Fruit fly (Drosophila melanogaster): Measurements from ENCODE around the gene CG31789.

Gene CG31789

DNA sequence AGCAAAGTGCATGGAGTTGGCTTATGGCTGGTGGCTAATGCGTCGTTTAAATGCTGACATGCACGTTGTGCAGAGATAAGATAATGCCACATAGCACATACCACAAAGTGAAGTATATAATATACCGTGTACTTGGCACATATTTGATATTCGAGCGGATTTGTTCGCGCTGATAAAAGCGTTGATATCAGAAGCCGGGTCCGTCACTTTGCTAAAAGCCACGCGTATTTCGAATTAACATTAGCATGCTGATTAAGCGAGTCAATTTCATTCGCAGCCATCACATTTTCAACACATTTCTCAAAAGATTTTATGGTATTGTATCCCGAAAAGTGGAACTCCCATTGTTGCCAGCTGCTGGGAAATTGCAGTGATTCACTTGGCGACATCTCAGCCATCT is 37.0 kb upstream of the CG31789 start (continued):
- no peak for TF ChIP-seq CG9817 (tag; optimal IDR thresholded peaks at IDR 0.05)

DNA sequence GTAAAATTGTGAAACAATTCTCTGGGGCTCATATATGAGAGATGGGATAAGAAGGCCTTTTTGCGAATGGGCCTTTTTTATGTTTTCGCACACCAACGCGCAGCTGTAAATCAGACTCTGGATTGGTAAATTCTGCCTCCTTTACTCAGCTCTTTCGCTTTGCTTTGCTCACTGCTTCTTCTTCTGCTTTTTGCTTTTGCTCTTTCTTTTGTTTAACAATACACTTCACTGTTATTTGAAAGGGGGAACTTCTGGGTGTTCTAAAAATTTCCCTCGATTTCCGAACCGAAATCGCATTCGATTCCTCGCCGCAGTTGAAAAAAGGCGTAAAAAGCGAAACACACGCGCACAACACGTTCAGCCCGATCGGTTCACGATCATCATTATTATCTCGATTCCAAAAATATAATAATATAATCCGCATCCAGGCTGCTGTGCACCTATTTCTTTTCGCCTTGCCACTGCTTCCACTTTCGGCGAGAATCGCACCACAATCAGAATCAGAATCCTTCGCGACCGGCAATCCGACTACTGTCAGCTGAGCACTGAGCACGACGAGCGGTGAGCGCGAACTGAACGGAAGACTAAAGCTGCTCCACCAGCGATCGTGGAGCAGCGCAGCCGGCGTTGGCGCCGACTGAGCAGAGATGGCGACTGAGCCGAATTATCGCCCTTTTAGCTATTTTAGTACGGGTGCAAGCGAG is 33.9 kb upstream of the CG31789 start:
- TF ChIP-seq sr (GFP tag; IDR thresholded peaks at IDR 0.05) (0 out of 3 replicates have a peak, but pooled peaks have one; percentile 11), Stat92E (GFP tag; optimal IDR thresholded peaks at IDR 0.05) (no peak), repo (GFP tag; optimal IDR thresholded peaks at IDR 0.05) (peak; percentile 2), Dref (GFP tag; IDR thresholded peaks at IDR 0.05) (no peak), Ada2b (GFP tag; IDR thresholded peaks at IDR 0.05) (no peak), eyg (GFP tag; optimal IDR thresholded peaks at IDR 0.05) (no peak), zfh1 (GFP tag; IDR thresholded peaks at IDR 0.05) (0 out of 3 replicates have a peak, but pooled peaks have one; percentile 38), CG12155 (GFP tag; optimal IDR thresholded peaks at IDR 0.05) (no peak), CG12299 (tag; optimal IDR thresholded peaks at IDR 0.05) (no peak), CG6175 (GFP tag; IDR thresholded peaks at IDR 0.05) (0 out of 3 replicates have a peak, but pooled peaks have one; percentile 21), CG9727 (GFP tag; optimal IDR thresholded peaks at IDR 0.05) (no peak), CG2875 (GFP tag; optimal IDR thresholded peaks at IDR 0.05) (no peak), MBD-R2 (GFP tag; IDR thresholded peaks at IDR 0.05) (peak; percentile 29; the same call in 1 of the 2 replicates), CG16779 (GFP tag; IDR thresholded peaks at IDR 0.05) (no peak), CG8281 (tag; optimal IDR thresholded peaks at IDR 0.05) (no peak), sens (GFP tag) (peak; percentile 49), phol (tag; optimal IDR thresholded peaks at IDR 0.05) (no peak), CG17612 (GFP tag; IDR thresholded peaks at IDR 0.05) (no peak), her (GFP tag; optimal IDR thresholded peaks at IDR 0.05) (peak; percentile 45), CG15073 (GFP tag; optimal IDR thresholded peaks at IDR 0.05) (no peak), CG5245 (GFP tag; optimal IDR thresholded peaks at IDR 0.05) (no peak), Hsf (GFP tag; optimal IDR thresholded peaks at IDR 0.05) (no peak), D19A (tag; optimal IDR thresholded peaks at IDR 0.05) (peak; percentile 8), Adf1 (GFP tag; IDR thresholded peaks at IDR 0.05) (peak; percentile 98), exex (tag; optimal IDR thresholded peaks at IDR 0.05) (no peak), stwl (tag; optimal IDR thresholded peaks at IDR 0.05) (no peak), Bdp1 (GFP tag; optimal IDR thresholded peaks at IDR 0.05) (peak; percentile 22), CG6689 (GFP tag; IDR thresholded peaks at IDR 0.05) (0 out of 2 replicates have a peak, but pooled peaks have one; percentile 29), CG11085 (GFP tag; IDR thresholded peaks at IDR 0.05) (no peak), h (optimal IDR thresholded peaks at IDR 0.05) (no peak), ara (GFP tag; IDR thresholded peaks at IDR 0.05) (no peak), CG16813 (GFP tag; IDR thresholded peaks at IDR 0.05; ENCODE audit: partially characterized antibody) (no peak), Dll (GFP tag; IDR thresholded peaks at IDR 0.05; ENCODE audit: partially characterized antibody) (no peak), Hr51 (GFP tag; optimal IDR thresholded peaks at IDR 0.05) (no peak), fu2 (GFP tag; optimal IDR thresholded peaks at IDR 0.05) (no peak), Bgb (GFP tag; IDR thresholded peaks at IDR 0.05; ENCODE audit: partially characterized antibody) (peak; percentile 67), pfk (GFP tag; optimal IDR thresholded peaks at IDR 0.05) (no peak), MTF-1 (GFP tag; optimal IDR thresholded peaks at IDR 0.05; ENCODE audit: borderline replicate concordance) (peak; percentile 36), Hmr (GFP tag; optimal IDR thresholded peaks at IDR 0.05) (no peak), CG10321 (GFP tag; IDR thresholded peaks at IDR 0.05) (no peak), Blimp-1 (GFP tag; optimal IDR thresholded peaks at IDR 0.05) (no peak), dati (GFP tag; IDR thresholded peaks at IDR 0.05) (no peak), CG14860 (GFP tag; IDR thresholded peaks at IDR 0.05; ENCODE audit: partially characterized antibody) (0 out of 3 replicates have a peak, but pooled peaks have one; percentile 37), CG18476 (GFP tag; optimal IDR thresholded peaks at IDR 0.05) (no peak), stc (GFP tag; IDR thresholded peaks at IDR 0.05) (no peak), pita (GFP tag; optimal IDR thresholded peaks at IDR 0.05) (no peak), YL-1 (GFP tag; optimal IDR thresholded peaks at IDR 0.05) (no peak)
